Fruit fly (Drosophila melanogaster): ENCODE measurements around the gene CG11029.

Gene CG11029

DNA sequence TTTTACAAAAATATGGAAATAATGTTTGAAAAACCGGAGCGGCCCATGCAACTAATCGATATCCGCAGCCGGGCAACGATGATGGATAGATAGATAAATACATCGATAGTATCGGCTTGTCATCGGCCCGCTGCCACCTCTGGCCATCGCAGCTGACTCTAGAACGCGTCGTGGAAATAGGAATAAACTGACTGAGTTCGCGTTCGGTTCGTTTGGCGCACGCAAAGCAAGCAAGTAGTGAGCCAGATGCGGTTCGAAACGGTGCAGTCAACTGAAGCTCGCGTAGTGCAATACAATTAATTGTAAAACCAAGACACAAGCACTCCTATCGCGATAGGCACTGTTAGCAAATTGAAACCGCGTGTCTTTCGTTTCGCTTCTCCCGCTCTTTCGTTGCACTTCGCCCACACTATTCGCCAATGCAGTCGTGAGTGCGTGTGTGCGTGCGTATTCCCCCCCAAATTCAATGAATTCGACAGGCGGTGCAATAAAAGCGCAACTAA, 21.4 kb upstream of the CG11029 start, which contains the start of gene CG11030 (continued):
- TF ChIP-seq CG2129 (GFP tag; IDR thresholded peaks at IDR 0.05; ENCODE audit: partially characterized antibody) (peak; percentile 96), ap (GFP tag; IDR thresholded peaks at IDR 0.05) (no peak), Hmr (GFP tag; optimal IDR thresholded peaks at IDR 0.05) (peak; percentile 2), CG16779 (GFP tag; IDR thresholded peaks at IDR 0.05) (no peak), CG4617 (GFP tag; optimal IDR thresholded peaks at IDR 0.05; ENCODE audit: borderline replicate concordance) (peak; percentile 15), CG7357 (GFP tag; IDR thresholded peaks at IDR 0.05) (no peak), Jarid2 (GFP tag; optimal IDR thresholded peaks at IDR 0.05) (peak; percentile 61), Atf3 (GFP tag; optimal IDR thresholded peaks at IDR 0.05) (no peak), CG8478 (optimal IDR thresholded peaks at IDR 0.05) (no peak), CG8281 (tag; optimal IDR thresholded peaks at IDR 0.05) (no peak), CG18011 (GFP tag; optimal IDR thresholded peaks at IDR 0.05) (no peak), dan (GFP tag; IDR thresholded peaks at IDR 0.05) (no peak), vnd (GFP tag; IDR thresholded peaks at IDR 0.05; ENCODE audit: partially characterized antibody) (peak; percentile 99), Adf1 (GFP tag; IDR thresholded peaks at IDR 0.05) (peak; percentile 10; the same call in 1 of the 2 replicates), disco-r (GFP tag; optimal IDR thresholded peaks at IDR 0.05) (no peak), az2 (GFP tag; optimal IDR thresholded peaks at IDR 0.05) (no peak), CG2875 (GFP tag; optimal IDR thresholded peaks at IDR 0.05) (no peak), CG34224 (GFP tag; IDR thresholded peaks at IDR 0.05; ENCODE audit: partially characterized antibody) (peak; percentile 98), CG7271 (tag; optimal IDR thresholded peaks at IDR 0.05) (peak; percentile 67), fd96Cb (tag; optimal IDR thresholded peaks at IDR 0.05) (no peak), Blimp-1 (GFP tag; optimal IDR thresholded peaks at IDR 0.05) (no peak), rib (GFP tag; IDR thresholded peaks at IDR 0.05) (no peak), unc-4 (GFP tag; IDR thresholded peaks at IDR 0.05; ENCODE audit: partially characterized antibody) (peak; percentile 98), CHES-1-like (GFP tag; optimal IDR thresholded peaks at IDR 0.05) (peak; percentile 46), ash1 (GFP tag; optimal IDR thresholded peaks at IDR 0.05) (no peak), CG10366 (GFP tag; IDR thresholded peaks at IDR 0.05) (no peak), CG34376 (GFP tag; optimal IDR thresholded peaks at IDR 0.05) (no peak), emc (GFP tag; optimal IDR thresholded peaks at IDR 0.05) (no peak), Antp (GFP tag; optimal IDR thresholded peaks at IDR 0.05) (no peak), CG10147 (GFP tag; optimal IDR thresholded peaks at IDR 0.05) (no peak), CG6175 (GFP tag; IDR thresholded peaks at IDR 0.05) (no peak), ttk (GFP tag; IDR thresholded peaks at IDR 0.05) (no peak), CG17612 (GFP tag; IDR thresholded peaks at IDR 0.05) (no peak), ATbp (GFP tag; optimal IDR thresholded peaks at IDR 0.05) (no peak), ase (GFP tag; IDR thresholded peaks at IDR 0.05) (no peak), Atf-2 (GFP tag; optimal IDR thresholded peaks at IDR 0.05) (no peak), Hr39 (optimal IDR thresholded peaks at IDR 0.05) (no peak), knrl (GFP tag; IDR thresholded peaks at IDR 0.05; ENCODE audit: partially characterized antibody) (peak; percentile 98), CG10979 (tag; optimal IDR thresholded peaks at IDR 0.05) (no peak), pum (GFP tag; optimal IDR thresholded peaks at IDR 0.05) (no peak), Med (GFP tag) (peak; percentile 79), bbx (GFP tag; IDR thresholded peaks at IDR 0.05; ENCODE audit: partially characterized antibody) (peak; percentile 100), CG17829 (tag; optimal IDR thresholded peaks at IDR 0.05) (no peak), CG4424 (GFP tag; optimal IDR thresholded peaks at IDR 0.05) (peak; percentile 5), CG9609 (GFP tag; optimal IDR thresholded peaks at IDR 0.05) (peak; percentile 3), CG4328 (GFP tag; optimal IDR thresholded peaks at IDR 0.05) (peak; percentile 2), ems (GFP tag; optimal IDR thresholded peaks at IDR 0.05) (peak; percentile 10), CG17359 (tag; optimal IDR thresholded peaks at IDR 0.05) (no peak), wek (GFP tag; optimal IDR thresholded peaks at IDR 0.05) (no peak), CG30403 (GFP tag; optimal IDR thresholded peaks at IDR 0.05) (peak; percentile 17), Opbp (GFP tag; IDR thresholded peaks at IDR 0.05; ENCODE audit: partially characterized antibody) (peak; percentile 99)

All from whole organism, embryonic.